Worm (Caenorhabditis elegans) whole organism, late embryonic: ENCODE data around the gene twk-22.

ENCODE experiments used
- C08G9.2 ChIP-seq: sonication (generic microtip); optimal IDR thresholded peaks from 2 replicates; lab custom pipeline; 2016; ENCODE audit warnings: mild to moderate bottlenecking, missing genetic modification characterization, moderate library complexity, missing compliant biosample characterization
- C38D4.7 ChIP-seq: fragments of 200-800 bp; sonication (Bioruptor generic); optimal IDR thresholded peaks from 2 replicates; lab custom pipeline; 2018; ENCODE audit warnings: mild to moderate bottlenecking, missing genetic modification characterization, moderate library complexity, missing compliant biosample characterization
- F13H6.1 ChIP-seq: sonication (generic microtip); optimal IDR thresholded peaks from 2 replicates; lab custom pipeline; 2016; ENCODE audit warnings: missing genetic modification characterization, missing compliant biosample characterization
- K02D7.2 ChIP-seq: sonication (generic microtip); optimal IDR thresholded peaks from 2 replicates; lab custom pipeline; 2017; ENCODE audit warnings: mild to moderate bottlenecking, missing genetic modification characterization, missing compliant biosample characterization
- K09A11.1 ChIP-seq: sonication (generic microtip); optimal IDR thresholded peaks from 2 replicates; lab custom pipeline; 2017; ENCODE audit warnings: antibody characterized with exemption, mild to moderate bottlenecking, missing genetic modification characterization, missing compliant biosample characterization; ENCODE audit not compliant: insufficient read depth
- T23F11.4 ChIP-seq: fragments of 200-800 bp; sonication (Bioruptor generic); optimal IDR thresholded peaks from 2 replicates; lab custom pipeline; 2018; ENCODE audit warnings: mild to moderate bottlenecking, missing genetic modification characterization, missing compliant biosample characterization
- Y22D7AL.16 ChIP-seq: sonication (generic microtip); optimal IDR thresholded peaks from 2 replicates; lab custom pipeline; 2016; ENCODE audit warnings: missing genetic modification characterization, missing compliant biosample characterization
- ceh-14 ChIP-seq: sonication (generic microtip); optimal IDR thresholded peaks from 2 replicates; lab custom pipeline; 2016; ENCODE audit warnings: missing genotype, missing genetic modification characterization, missing compliant biosample characterization
- ceh-18 ChIP-seq: sonication (generic microtip); optimal IDR thresholded peaks from 2 replicates; lab custom pipeline; 2016; ENCODE audit warnings: missing genetic modification characterization, missing compliant biosample characterization
- ceh-19 ChIP-seq: fragments of 200-800 bp; sonication (Bioruptor generic); optimal IDR thresholded peaks from 2 replicates; lab custom pipeline; 2018; ENCODE audit warnings: mild to moderate bottlenecking, missing genetic modification characterization, missing compliant biosample characterization
- ceh-2 ChIP-seq: sonication (generic microtip); optimal IDR thresholded peaks from 2 replicates; lab custom pipeline; 2016; ENCODE audit warnings: missing genotype, missing genetic modification characterization, missing compliant biosample characterization
- ceh-22 ChIP-seq: sonication (generic microtip); optimal IDR thresholded peaks from 2 replicates; lab custom pipeline; 2017; ENCODE audit warnings: missing biosample characterization, missing genetic modification characterization
- ceh-24 ChIP-seq: sonication (generic microtip); optimal IDR thresholded peaks from 2 replicates; lab custom pipeline; 2016; ENCODE audit warnings: mild to moderate bottlenecking, missing genetic modification characterization, missing compliant biosample characterization
- ceh-30 ChIP-seq: fragments of 150-350 bp; optimal IDR thresholded peaks from 2 replicates; lab custom pipeline; 2014; ENCODE audit warnings: missing biosample characterization, missing genetic modification characterization
- ceh-34 ChIP-seq: sonication (generic microtip); optimal IDR thresholded peaks from 2 replicates; lab custom pipeline; 2016; ENCODE audit warnings: mild to moderate bottlenecking, missing genetic modification characterization, missing compliant biosample characterization
- ceh-48 ChIP-seq: sonication (generic microtip); optimal IDR thresholded peaks from 2 replicates; lab custom pipeline; 2016; ENCODE audit warnings: missing genetic modification characterization, inconsistent platforms, missing compliant biosample characterization
- ceh-9 ChIP-seq: sonication (generic microtip); optimal IDR thresholded peaks from 2 replicates; lab custom pipeline; 2016; ENCODE audit warnings: mild to moderate bottlenecking, missing genetic modification characterization, inconsistent platforms, missing compliant biosample characterization
- che-1 ChIP-seq: sonication (generic microtip); optimal IDR thresholded peaks from 2 replicates; lab custom pipeline; 2016; ENCODE audit warnings: mild to moderate bottlenecking, missing genetic modification characterization, missing compliant biosample characterization
- elt-2 ChIP-seq: sonication (generic microtip); optimal IDR thresholded peaks from 2 replicates; lab custom pipeline; 2016; ENCODE audit warnings: missing genetic modification reagents, missing genetic modification characterization, missing compliant biosample characterization
- elt-4 ChIP-seq: sonication (generic microtip); optimal IDR thresholded peaks from 2 replicates; lab custom pipeline; 2016; ENCODE audit warnings: missing genetic modification characterization, missing compliant biosample characterization
- eyg-1 ChIP-seq: sonication (generic microtip); optimal IDR thresholded peaks from 2 replicates; lab custom pipeline; 2016; ENCODE audit warnings: missing genotype, missing genetic modification characterization, missing compliant biosample characterization
- fax-1 ChIP-seq: sonication (generic microtip); optimal IDR thresholded peaks from 2 replicates; lab custom pipeline; 2016; ENCODE audit warnings: missing genotype, missing genetic modification characterization, missing compliant biosample characterization
- fkh-10 ChIP-seq: fragments of 150-350 bp; optimal IDR thresholded peaks from 2 replicates; lab custom pipeline; 2014; ENCODE audit warnings: missing biosample characterization, missing genetic modification reagents, missing genetic modification characterization
- fkh-6 ChIP-seq: sonication (generic microtip); optimal IDR thresholded peaks from 2 replicates; lab custom pipeline; 2016; ENCODE audit warnings: missing genetic modification characterization, missing compliant biosample characterization
- gmeb-2 ChIP-seq: sonication (generic microtip); optimal IDR thresholded peaks from 2 replicates; lab custom pipeline; 2016; ENCODE audit warnings: missing genetic modification characterization, inconsistent platforms, missing compliant biosample characterization
- hlh-13 ChIP-seq: fragments of 200-800 bp; sonication (Bioruptor generic); optimal IDR thresholded peaks from 2 replicates; lab custom pipeline; 2018; ENCODE audit warnings: mild to moderate bottlenecking, missing genetic modification characterization, missing compliant biosample characterization
- hlh-15 ChIP-seq: sonication (generic microtip); optimal IDR thresholded peaks from 2 replicates; lab custom pipeline; 2016; ENCODE audit warnings: missing genetic modification characterization, missing compliant biosample characterization
- hlh-6 ChIP-seq: sonication (generic microtip); optimal IDR thresholded peaks from 2 replicates; lab custom pipeline; 2016; ENCODE audit warnings: missing genotype, missing genetic modification characterization, missing compliant biosample characterization
- hlh-8 ChIP-seq: sonication (generic microtip); optimal IDR thresholded peaks from 2 replicates; lab custom pipeline; 2016; ENCODE audit warnings: missing genotype, missing genetic modification characterization, missing compliant biosample characterization
- lin-11 ChIP-seq: fragments of 200-800 bp; sonication (Bioruptor generic); optimal IDR thresholded peaks from 2 replicates; lab custom pipeline; 2018; ENCODE audit warnings: mild to moderate bottlenecking, missing genetic modification characterization, missing compliant biosample characterization
- madf-2 ChIP-seq: sonication (generic microtip); optimal IDR thresholded peaks from 2 replicates; lab custom pipeline; 2017; ENCODE audit warnings: missing genetic modification characterization, missing compliant biosample characterization
- mec-3 ChIP-seq: sonication (generic microtip); optimal IDR thresholded peaks from 2 replicates; lab custom pipeline; 2016; ENCODE audit warnings: borderline replicate concordance, missing genetic modification characterization, missing compliant biosample characterization
- nfya-1 ChIP-seq: sonication (generic microtip); optimal IDR thresholded peaks from 2 replicates; lab custom pipeline; 2017; ENCODE audit warnings: missing genetic modification characterization, mild to moderate bottlenecking, missing compliant biosample characterization, antibody characterized with exemption, moderate library complexity
- nhr-11 ChIP-seq: fragments of 150-350 bp; optimal IDR thresholded peaks from 2 replicates; lab custom pipeline; 2014; ENCODE audit warnings: missing biosample characterization, missing genetic modification characterization
- nhr-232 ChIP-seq: sonication (generic microtip); optimal IDR thresholded peaks from 2 replicates; lab custom pipeline; 2016; ENCODE audit warnings: missing genetic modification characterization, missing compliant biosample characterization
- npax-4 ChIP-seq: sonication (generic microtip); optimal IDR thresholded peaks from 2 replicates; lab custom pipeline; 2016; ENCODE audit warnings: missing genetic modification characterization, missing compliant biosample characterization
- pag-3 ChIP-seq: sonication (generic microtip); optimal IDR thresholded peaks from 2 replicates; lab custom pipeline; 2016; ENCODE audit warnings: missing compliant biosample characterization, missing genetic modification characterization, borderline replicate concordance
- pax-1 ChIP-seq: fragments of 150-350 bp; optimal IDR thresholded peaks from 2 replicates; lab custom pipeline; 2014; ENCODE audit warnings: missing biosample characterization, missing genetic modification characterization
- pha-2 ChIP-seq: sonication (generic microtip); optimal IDR thresholded peaks from 2 replicates; lab custom pipeline; 2017; ENCODE audit warnings: mild to moderate bottlenecking, missing genetic modification characterization, missing compliant biosample characterization
- pqm-1 ChIP-seq: sonication (generic microtip); optimal IDR thresholded peaks from 2 replicates; lab custom pipeline; 2016; ENCODE audit warnings: missing genetic modification characterization, missing compliant biosample characterization
- pros-1 ChIP-seq: fragments of 150-350 bp; optimal IDR thresholded peaks from 2 replicates; lab custom pipeline; 2014; ENCODE audit warnings: missing biosample characterization, missing genetic modification reagents, missing genetic modification characterization
- ref-2 ChIP-seq: sonication (generic microtip); optimal IDR thresholded peaks from 2 replicates; lab custom pipeline; 2016; ENCODE audit warnings: missing genetic modification characterization, missing compliant biosample characterization
- rnt-1 ChIP-seq: sonication (generic microtip); optimal IDR thresholded peaks from 2 replicates; lab custom pipeline; 2016; ENCODE audit warnings: missing genetic modification characterization, missing compliant biosample characterization
- sdc-2 ChIP-seq: sonication (generic microtip); optimal IDR thresholded peaks from 2 replicates; lab custom pipeline; 2016; ENCODE audit warnings: missing genotype, missing genetic modification characterization, missing compliant biosample characterization
- sox-2 ChIP-seq: fragments of 200-800 bp; sonication (Bioruptor generic); IDR thresholded peaks from 2 replicates; pipeline ENCODE4 v1.3.6; 2022; ENCODE audit warnings: missing genetic modification reagents, missing genetic modification characterization, missing compliant biosample characterization
- sox-4 ChIP-seq: sonication (generic microtip); optimal IDR thresholded peaks from 2 replicates; lab custom pipeline; 2017; ENCODE audit warnings: mild to moderate bottlenecking, missing genetic modification characterization, inconsistent platforms, missing compliant biosample characterization
- syd-9 ChIP-seq: sonication (generic microtip); optimal IDR thresholded peaks from 2 replicates; lab custom pipeline; 2016; ENCODE audit warnings: mild to moderate bottlenecking, missing genetic modification characterization, moderate library complexity, missing compliant biosample characterization
- tbx-2 ChIP-seq: sonication (generic microtip); optimal IDR thresholded peaks from 2 replicates; lab custom pipeline; 2016; ENCODE audit warnings: missing genetic modification characterization, missing compliant biosample characterization
- tbx-7 ChIP-seq: sonication (generic microtip); optimal IDR thresholded peaks from 2 replicates; lab custom pipeline; 2016; ENCODE audit warnings: missing genotype, missing genetic modification characterization, missing compliant biosample characterization
- ttx-3 ChIP-seq: sonication (generic microtip); optimal IDR thresholded peaks from 2 replicates; lab custom pipeline; 2016; ENCODE audit warnings: missing genetic modification reagents, missing genetic modification characterization, missing compliant biosample characterization
- unc-3 ChIP-seq, 2 experiments: fragments of 200-800 bp in 1 of 2; sonication (Bioruptor generic) in 1 of 2; sonication (generic microtip) in 1 of 2; conservative IDR thresholded peaks in 1 of 2; optimal IDR thresholded peaks in 1 of 2; 2 replicates each; pipeline versions ENCODE4 v1.3.6 to Lab custom; 2016 to 2022; ENCODE audit warnings: missing compliant biosample characterization in 2 of 2, missing genetic modification characterization in 2 of 2, missing genetic modification reagents in 1 of 2
- unc-42 ChIP-seq: sonication (generic microtip); optimal IDR thresholded peaks from 2 replicates; lab custom pipeline; 2016; ENCODE audit warnings: missing genotype, missing genetic modification characterization, missing compliant biosample characterization
- ztf-16 ChIP-seq: sonication (generic microtip); optimal IDR thresholded peaks from 2 replicates; lab custom pipeline; 2017; ENCODE audit warnings: missing genetic modification characterization, missing compliant biosample characterization

The twk-22 gene

ce11 chrX:16275255-16275813 lies 30.9 kb upstream of the twk-22 start, which contains the start of gene sdc-1:
Gene sdc-1, plus strand, starts transcription at chrX:16275763.
- no peak for TF ChIP-seq elt-4 (tag; lab: Kevin White, UChicago)
- no peak for TF ChIP-seq ceh-24 (tag; lab: Kevin White, UChicago)
- TF ChIP-seq unc-42, result peak; percentile 14
- no peak for TF ChIP-seq mec-3 (tag; lab: Kevin White, UChicago)
- no peak for TF ChIP-seq pqm-1 (tag; lab: Kevin White, UChicago)
- no peak for TF ChIP-seq nhr-232 (tag; lab: Kevin White, UChicago)
- no peak for TF ChIP-seq rnt-1 (tag; lab: Kevin White, UChicago)
- no peak for TF ChIP-seq hlh-13
- peak; percentile 38 for TF ChIP-seq tbx-2 (tag; lab: Kevin White, UChicago)
- TF ChIP-seq ceh-9 (tag; lab: Kevin White, UChicago), result no peak
- no peak for TF ChIP-seq T23F11.4 (GFP tag; lab: Kevin White, UChicago)
- no peak for TF ChIP-seq ceh-19 (GFP tag; lab: Kevin White, UChicago)
- TF ChIP-seq ceh-34, result no peak
- no peak for TF ChIP-seq fkh-6
- no peak for TF ChIP-seq hlh-8 (tag; lab: Kevin White, UChicago)
- TF ChIP-seq fax-1, result no peak
- no peak for TF ChIP-seq ceh-30 (tag; lab: Kevin White, UChicago)
- no peak for TF ChIP-seq C08G9.2
- TF ChIP-seq K09A11.1 (tag; lab: Kevin White, UChicago), result no peak
- no peak for TF ChIP-seq unc-3 (GFP tag; conservative IDR thresholded peaks at IDR 0.05; lab: Robert Waterston, UW)
- TF ChIP-seq unc-3 (tag; optimal IDR thresholded peaks at IDR 0.05; lab: Kevin White, UChicago), result no peak
- TF ChIP-seq sox-4 (tag; lab: Kevin White, UChicago), result no peak
- TF ChIP-seq ceh-18 (tag; lab: Kevin White, UChicago), result peak; percentile 9
- no peak for TF ChIP-seq lin-11 (tag; lab: Kevin White, UChicago)
- TF ChIP-seq ceh-14 (tag; lab: Kevin White, UChicago), result no peak
- no peak for TF ChIP-seq che-1 (tag; lab: Kevin White, UChicago)
- no peak for TF ChIP-seq F13H6.1
- TF ChIP-seq madf-2 (tag; lab: Kevin White, UChicago), result no peak
- TF ChIP-seq hlh-15 (tag; lab: Kevin White, UChicago), result no peak
- TF ChIP-seq eyg-1 (tag; lab: Kevin White, UChicago), result no peak
- peak; percentile 48 for TF ChIP-seq nfya-1 (tag; lab: Kevin White, UChicago)
- TF ChIP-seq hlh-6 (tag; lab: Kevin White, UChicago), result no peak
- TF ChIP-seq sox-2 (GFP tag; lab: Robert Waterston, UW), result no peak
- TF ChIP-seq elt-2 (tag; lab: Kevin White, UChicago), result no peak
- no peak for TF ChIP-seq pax-1 (tag; lab: Kevin White, UChicago)
- TF ChIP-seq fkh-10, result no peak
- no peak for TF ChIP-seq tbx-7
- TF ChIP-seq ttx-3 (tag; lab: Kevin White, UChicago), result no peak
- no peak for TF ChIP-seq gmeb-2 (tag; lab: Kevin White, UChicago)
- peak; percentile 14 for TF ChIP-seq ztf-16 (tag; lab: Kevin White, UChicago)
- TF ChIP-seq Y22D7AL.16 (tag; lab: Kevin White, UChicago), result no peak
- TF ChIP-seq ceh-48 (tag; lab: Kevin White, UChicago), result no peak
- no peak for TF ChIP-seq ceh-2 (tag; lab: Kevin White, UChicago)
- no peak for TF ChIP-seq npax-4 (tag; lab: Kevin White, UChicago)
- no peak for TF ChIP-seq nhr-11 (tag; lab: Kevin White, UChicago)
- TF ChIP-seq sdc-2 (tag; lab: Kevin White, UChicago), result peak; percentile 38
- no peak for TF ChIP-seq K02D7.2
- TF ChIP-seq C38D4.7 (GFP tag; lab: Kevin White, UChicago), result no peak
- no peak for TF ChIP-seq pag-3 (tag; lab: Kevin White, UChicago)
- TF ChIP-seq ref-2 (tag; lab: Kevin White, UChicago), result peak; percentile 1
- no peak for TF ChIP-seq syd-9 (tag; lab: Kevin White, UChicago)
- no peak for TF ChIP-seq pha-2 (tag; lab: Kevin White, UChicago)
- no peak for TF ChIP-seq pros-1
- no peak for TF ChIP-seq ceh-22 (tag; lab: Kevin White, UChicago)
